Worm (Caenorhabditis elegans) whole organism, mixed stage, embryonic: ENCODE data around the gene srh-23.
A peak's percentile ranks its signal among the peaks of the same experiment; 100 is the strongest.

Experiments
- M03D4.4 ChIP-seq: sonication (generic microtip); optimal IDR thresholded peaks from 2 replicates; lab custom pipeline; 2017; ENCODE audit warnings: mild to moderate bottlenecking, missing genetic modification characterization, missing compliant biosample characterization
- bed-3 ChIP-seq: fragments of 200-800 bp; sonication (Bioruptor generic); optimal IDR thresholded peaks from 3 replicates; lab custom pipeline; 2018; ENCODE audit warnings: mild to moderate bottlenecking, missing genetic modification characterization, moderate library complexity, missing compliant biosample characterization
- blmp-1 ChIP-seq: fragments of 150-350 bp; optimal IDR thresholded peaks from 2 replicates; lab custom pipeline; 2014; ENCODE audit warnings: missing biosample characterization, missing genetic modification characterization
- ceh-39 ChIP-seq: fragments of 150-350 bp; optimal IDR thresholded peaks from 2 replicates; lab custom pipeline; 2014; ENCODE audit warnings: missing biosample characterization, missing genetic modification characterization
- ceh-43 ChIP-seq: fragments of 200-800 bp; sonication (Bioruptor generic); optimal IDR thresholded peaks from 2 replicates; lab custom pipeline; 2018; ENCODE audit warnings: mild to moderate bottlenecking, missing genetic modification characterization, moderate library complexity, missing compliant biosample characterization
- ceh-83 ChIP-seq: fragments of 200-800 bp; sonication (Bioruptor generic); optimal IDR thresholded peaks from 2 replicates; lab custom pipeline; 2018; ENCODE audit warnings: mild to moderate bottlenecking, missing genetic modification characterization, missing compliant biosample characterization
- ces-1 ChIP-seq: fragments of 150-350 bp; optimal IDR thresholded peaks from 2 replicates; lab custom pipeline; 2014; ENCODE audit warnings: missing biosample characterization, missing genetic modification reagents, missing genetic modification characterization
- cnd-1 ChIP-seq: fragments of 200-800 bp; sonication (Bioruptor generic); optimal IDR thresholded peaks from 2 replicates; lab custom pipeline; 2018; ENCODE audit warnings: mild to moderate bottlenecking, missing genetic modification characterization, missing compliant biosample characterization
- drap-1 ChIP-seq: fragments of 200-800 bp; sonication (Bioruptor generic); optimal IDR thresholded peaks from 3 replicates; lab custom pipeline; 2018; ENCODE audit warnings: mild to moderate bottlenecking, missing genetic modification characterization, missing compliant biosample characterization
- elt-1 ChIP-seq: sonication (generic microtip); optimal IDR thresholded peaks from 2 replicates; lab custom pipeline; 2017; ENCODE audit warnings: missing genetic modification characterization, mild to moderate bottlenecking, missing compliant biosample characterization, antibody characterized with exemption, moderate library complexity, borderline replicate concordance; ENCODE audit not compliant: insufficient read depth
- elt-3 ChIP-seq: fragments of 150-350 bp; optimal IDR thresholded peaks from 2 replicates; lab custom pipeline; 2014; ENCODE audit warnings: missing biosample characterization, missing genetic modification characterization
- flh-1 ChIP-seq: fragments of 200-800 bp; sonication (Bioruptor generic); optimal IDR thresholded peaks from 2 replicates; lab custom pipeline; 2018; ENCODE audit warnings: mild to moderate bottlenecking, missing genetic modification characterization, moderate library complexity, missing compliant biosample characterization
- ham-2 ChIP-seq: fragments of 200-800 bp; sonication (Bioruptor generic); optimal IDR thresholded peaks from 2 replicates; lab custom pipeline; 2018; ENCODE audit warnings: mild to moderate bottlenecking, missing genetic modification characterization, missing compliant biosample characterization
- hlh-1 ChIP-seq: fragments of 150-350 bp; optimal IDR thresholded peaks from 2 replicates; lab custom pipeline; 2014; ENCODE audit warnings: missing biosample characterization, missing genetic modification reagents, missing genetic modification characterization
- lin-13 ChIP-seq: fragments of 150-350 bp; optimal IDR thresholded peaks from 2 replicates; lab custom pipeline; 2014; ENCODE audit warnings: missing biosample characterization, missing genetic modification characterization
- lin-32 ChIP-seq: fragments of 200-800 bp; sonication (Bioruptor generic); optimal IDR thresholded peaks from 2 replicates; lab custom pipeline; 2018; ENCODE audit warnings: mild to moderate bottlenecking, missing genetic modification characterization, missing compliant biosample characterization
- lsy-2 ChIP-seq: fragments of 150-350 bp; optimal IDR thresholded peaks from 2 replicates; lab custom pipeline; 2014; ENCODE audit warnings: missing biosample characterization, missing genetic modification characterization
- mab-5 ChIP-seq: fragments of 150-350 bp; optimal IDR thresholded peaks from 2 replicates; lab custom pipeline; 2014; ENCODE audit warnings: missing biosample characterization, missing genetic modification characterization
- mep-1 ChIP-seq: fragments of 150-350 bp; optimal IDR thresholded peaks from 2 replicates; lab custom pipeline; 2017; ENCODE audit warnings: missing biosample characterization, missing genetic modification reagents, missing genetic modification characterization, inconsistent platforms
- mls-2 ChIP-seq: sonication (generic microtip); optimal IDR thresholded peaks from 2 replicates; lab custom pipeline; 2016; ENCODE audit warnings: mild to moderate bottlenecking, missing genetic modification characterization, moderate library complexity, missing compliant biosample characterization
- nhr-12 ChIP-seq: fragments of 150-350 bp; optimal IDR thresholded peaks from 2 replicates; lab custom pipeline; 2014; ENCODE audit warnings: missing biosample characterization, missing genetic modification characterization
- nhr-2 ChIP-seq: fragments of 150-350 bp; optimal IDR thresholded peaks from 2 replicates; lab custom pipeline; 2014; ENCODE audit warnings: missing biosample characterization, missing genetic modification characterization
- nhr-237 ChIP-seq: fragments of 150-350 bp; optimal IDR thresholded peaks from 2 replicates; lab custom pipeline; 2014; ENCODE audit warnings: missing biosample characterization, missing genetic modification characterization
- nhr-28 ChIP-seq: fragments of 150-350 bp; optimal IDR thresholded peaks from 2 replicates; lab custom pipeline; 2014; ENCODE audit warnings: missing biosample characterization, missing genetic modification characterization
- nhr-76 ChIP-seq: sonication (generic microtip); optimal IDR thresholded peaks from 2 replicates; lab custom pipeline; 2017; ENCODE audit warnings: missing biosample characterization, missing genetic modification characterization
- pha-4 ChIP-seq: fragments of 150-350 bp; optimal IDR thresholded peaks from 2 replicates; lab custom pipeline; 2018; ENCODE audit warnings: missing biosample characterization, missing genetic modification reagents, missing genetic modification characterization
- sem-2 ChIP-seq: fragments of 200-800 bp; sonication (Bioruptor generic); optimal IDR thresholded peaks from 2 replicates; lab custom pipeline; 2018; ENCODE audit warnings: mild to moderate bottlenecking, missing genetic modification characterization, missing compliant biosample characterization
- snpc-4 ChIP-seq: fragments of 150-350 bp; optimal IDR thresholded peaks from 2 replicates; lab custom pipeline; 2014; ENCODE audit warnings: missing biosample characterization, missing genetic modification characterization
- sptf-1 ChIP-seq: sonication (generic microtip); optimal IDR thresholded peaks from 2 replicates; lab custom pipeline; 2017; ENCODE audit warnings: mild to moderate bottlenecking, missing genetic modification characterization, moderate library complexity, missing compliant biosample characterization
- tbx-8 ChIP-seq: fragments of 200-800 bp; sonication (Bioruptor generic); optimal IDR thresholded peaks from 2 replicates; lab custom pipeline; 2018; ENCODE audit warnings: mild to moderate bottlenecking, missing genetic modification characterization, moderate library complexity, missing compliant biosample characterization
- unc-120 ChIP-seq: sonication (generic microtip); optimal IDR thresholded peaks from 2 replicates; lab custom pipeline; 2017; ENCODE audit warnings: missing genetic modification characterization, missing compliant biosample characterization; ENCODE audit not compliant: poor library complexity, severe bottlenecking
- unc-39 ChIP-seq: fragments of 150-350 bp; optimal IDR thresholded peaks from 2 replicates; lab custom pipeline; 2014; ENCODE audit warnings: missing biosample characterization, missing genetic modification characterization
- unc-62 ChIP-seq: fragments of 150-350 bp; optimal IDR thresholded peaks from 2 replicates; lab custom pipeline; 2014; ENCODE audit warnings: missing biosample characterization, missing genetic modification reagents, missing genetic modification characterization
- zip-8 ChIP-seq: fragments of 150-350 bp; optimal IDR thresholded peaks from 2 replicates; lab custom pipeline; 2014; ENCODE audit warnings: missing biosample characterization, missing genetic modification characterization
- ztf-11 ChIP-seq: fragments of 150-350 bp; optimal IDR thresholded peaks from 2 replicates; lab custom pipeline; 2014; ENCODE audit warnings: missing biosample characterization, missing genetic modification characterization

The srh-23 gene

DNA sequence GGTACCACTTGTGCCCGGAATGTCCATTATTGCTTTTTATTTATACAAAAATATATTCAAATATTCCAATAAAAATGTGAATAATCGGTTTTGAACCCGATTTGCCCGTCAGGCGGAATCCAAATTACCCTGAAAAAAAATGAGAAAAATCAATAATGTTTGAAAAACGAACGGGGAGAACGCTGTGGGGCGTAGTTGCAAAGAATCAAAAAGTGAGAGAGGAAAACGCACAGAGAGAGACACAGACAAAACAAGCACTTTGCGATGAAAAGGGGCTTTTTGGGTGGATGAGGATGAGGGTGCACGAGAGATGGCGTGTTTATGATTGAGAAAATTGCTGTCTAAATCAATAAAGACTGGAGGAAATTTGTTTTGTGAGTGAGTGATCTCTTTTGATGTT, 42.1 kb downstream of the srh-23 start, which contains the start of gene tam-1:
Gene tam-1 (minus strand): TSS at position 135 of the 400 bp plus-strand sequence.
- TF ChIP-seq ham-2 (peak; percentile 54), pha-4 (tag; lab: Kevin White, UChicago) (no peak), bed-3 (GFP tag; lab: Kevin White, UChicago) (no peak), ces-1 (GFP tag; lab: Kevin White, UChicago) (peak; percentile 40), ceh-83 (GFP tag; lab: Kevin White, UChicago) (peak; percentile 59), mep-1 (tag; lab: Kevin White, UChicago) (no peak)

- TF ChIP-seq snpc-4 (no peak), sem-2 (GFP tag; lab: Kevin White, UChicago) (no peak), ztf-11 (tag; lab: Kevin White, UChicago) (no peak), elt-3 (tag; lab: Kevin White, UChicago) (no peak), sptf-1 (no peak), drap-1 (GFP tag; lab: Kevin White, UChicago) (no peak), mls-2 (no peak), lin-32 (GFP tag; lab: Kevin White, UChicago) (no peak), ceh-83 (GFP tag; lab: Kevin White, UChicago) (no peak), M03D4.4 (no peak), lsy-2 (tag; lab: Kevin White, UChicago) (no peak), pha-4 (tag; lab: Kevin White, UChicago) (no peak)
These were observed 42.7 kb downstream of the srh-23 start for ce11 chrV:4963606-4964005.

ce11 chrV:4964020-4964635, 43.2 kb downstream of the srh-23 start:
- no peak for TF ChIP-seq tbx-8 (GFP tag; lab: Kevin White, UChicago)
- TF ChIP-seq ceh-43 (GFP tag; lab: Kevin White, UChicago): peak; percentile 2
- TF ChIP-seq lin-32 (GFP tag; lab: Kevin White, UChicago): peak; percentile 78
- TF ChIP-seq sptf-1: peak; percentile 76
- peak; percentile 53 for TF ChIP-seq ham-2
- peak; percentile 70 for TF ChIP-seq unc-120 (tag; lab: Kevin White, UChicago)
- TF ChIP-seq mab-5: no peak
- no peak for TF ChIP-seq elt-3 (tag; lab: Kevin White, UChicago)
- TF ChIP-seq bed-3 (GFP tag; lab: Kevin White, UChicago): no peak
- peak; percentile 74 for TF ChIP-seq mls-2
- no peak for TF ChIP-seq ces-1 (GFP tag; lab: Kevin White, UChicago)
- no peak for TF ChIP-seq zip-8
- TF ChIP-seq ztf-11 (tag; lab: Kevin White, UChicago): peak; percentile 73
- TF ChIP-seq cnd-1: peak; percentile 78
- no peak for TF ChIP-seq drap-1 (GFP tag; lab: Kevin White, UChicago)
- TF ChIP-seq unc-62 (GFP tag; lab: Kevin White, UChicago): peak; percentile 63
- TF ChIP-seq blmp-1 (tag; lab: Kevin White, UChicago): no peak
- TF ChIP-seq flh-1: no peak
- TF ChIP-seq unc-39 (tag; lab: Kevin White, UChicago): no peak
- TF ChIP-seq pha-4 (tag; lab: Kevin White, UChicago): no peak
- no peak for TF ChIP-seq lin-13 (tag; lab: Kevin White, UChicago)
- TF ChIP-seq hlh-1: peak; percentile 69
- no peak for TF ChIP-seq nhr-76 (tag; lab: Kevin White, UChicago)
- TF ChIP-seq sem-2 (GFP tag; lab: Kevin White, UChicago): no peak
- no peak for TF ChIP-seq ceh-83 (GFP tag; lab: Kevin White, UChicago)
- peak; percentile 72 for TF ChIP-seq nhr-2 (tag; lab: Kevin White, UChicago)
- TF ChIP-seq nhr-28 (tag; lab: Kevin White, UChicago): no peak
- TF ChIP-seq mep-1 (tag; lab: Kevin White, UChicago): no peak
- no peak for TF ChIP-seq ceh-39 (tag; lab: Kevin White, UChicago)
- no peak for TF ChIP-seq nhr-237 (tag; lab: Kevin White, UChicago)
- TF ChIP-seq nhr-12 (tag; lab: Kevin White, UChicago): no peak
- no peak for TF ChIP-seq snpc-4
- no peak for TF ChIP-seq elt-1 (tag; lab: Kevin White, UChicago)
- no peak for TF ChIP-seq lsy-2 (tag; lab: Kevin White, UChicago)
- TF ChIP-seq M03D4.4: peak; percentile 64
